Fruit fly (Drosophila melanogaster) whole organism: ENCODE measurements around the gene Dup99B.

Source experiments
- CG8478 ChIP-seq: fragments of >200 bp; optimal IDR thresholded peaks from 2 replicates; lab custom pipeline; 2018; ENCODE audit warnings: inconsistent platforms
- Dll ChIP-seq: fragments of >200 bp; optimal IDR thresholded peaks from 2 replicates; lab custom pipeline; 2017
- psq ChIP-seq: fragments of >200 bp; optimal IDR thresholded peaks from 2 replicates; lab custom pipeline; 2017
- usp ChIP-seq: fragments of >200 bp; optimal IDR thresholded peaks from 2 replicates; lab custom pipeline; 2017; ENCODE audit warnings: missing biosample characterization, missing genetic modification characterization, mixed read lengths

DNA sequence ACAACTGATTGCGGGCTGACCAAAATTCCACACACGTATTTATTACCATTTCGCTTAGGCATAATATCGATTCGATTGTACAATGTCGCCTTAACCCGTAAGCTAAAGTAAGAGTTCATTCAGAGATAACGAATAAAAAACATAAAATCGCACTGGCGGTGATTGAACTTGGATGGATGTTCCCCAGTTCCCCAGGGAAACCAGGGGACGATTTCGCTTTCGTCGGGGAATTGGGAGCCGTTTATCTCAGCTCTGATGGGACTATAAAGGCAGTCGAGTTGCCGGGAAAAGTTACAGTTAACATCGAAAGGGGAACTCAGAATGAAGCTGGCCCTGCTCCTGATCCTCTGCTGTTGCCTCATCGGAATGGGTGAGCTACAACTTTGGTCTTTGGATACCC, 7.1 kb upstream of the Dup99B start, which contains the start of gene CG34296:
- TF ChIP-seq psq: no peak
- no peak for TF ChIP-seq CG8478 (lab: Kevin White, UChicago)
- TF ChIP-seq usp: no peak
- TF ChIP-seq Dll (lab: Kevin White, UChicago): no peak
